Worm (Caenorhabditis elegans) whole organism, young adult: ENCODE measurements around the gene Y43F8C.5.

Source experiments
- hmg-1.2 ChIP-seq: fragments of 200-800 bp; sonication (Bioruptor generic); IDR thresholded peaks from 2 replicates; pipeline ENCODE4 v1.3.6; 2022; ENCODE audit warnings: missing genetic modification reagents, missing genetic modification characterization, missing compliant biosample characterization
- unc-130 ChIP-seq: sonication (generic microtip); optimal IDR thresholded peaks from 2 replicates; lab custom pipeline; 2016; ENCODE audit warnings: missing genetic modification reagents, missing genetic modification characterization, missing compliant biosample characterization

ce11 chrV:19672357-19672756, 39.9 kb upstream of the Y43F8C.5 start:
- no peak for TF ChIP-seq hmg-1.2 (GFP tag; lab: Robert Waterston, UW)
- no peak for TF ChIP-seq unc-130
